Worm (Caenorhabditis elegans) whole organism, L1 larva: Measurements from ENCODE around the gene E02H1.5.
A peak's percentile ranks its signal among the peaks of the same experiment; 100 is the strongest.

ENCODE experiments used
- C34B4.2 ChIP-seq: sonication (generic microtip); optimal IDR thresholded peaks from 2 replicates; lab custom pipeline; 2017; ENCODE audit warnings: mild to moderate bottlenecking, missing genetic modification characterization, missing compliant biosample characterization
- F16B12.6 ChIP-seq: fragments of 150-350 bp; optimal IDR thresholded peaks from 2 replicates; lab custom pipeline; 2014; ENCODE audit warnings: missing biosample characterization, missing genetic modification characterization
- aha-1 ChIP-seq: fragments of 150-350 bp; optimal IDR thresholded peaks from 2 replicates; lab custom pipeline; 2014; ENCODE audit warnings: missing biosample characterization, missing genetic modification characterization
- aly-2 ChIP-seq: fragments of 150-350 bp; optimal IDR thresholded peaks from 2 replicates; lab custom pipeline; 2014; ENCODE audit warnings: missing biosample characterization, missing genetic modification characterization
- ama-1 ChIP-seq: fragments of 150-350 bp; optimal IDR thresholded peaks from 2 replicates; lab custom pipeline; 2014
- blmp-1 ChIP-seq: fragments of 150-350 bp; optimal IDR thresholded peaks from 2 replicates; lab custom pipeline; 2014; ENCODE audit warnings: missing biosample characterization, missing genetic modification characterization
- ceh-63 ChIP-seq: fragments of 200-800 bp; sonication (Bioruptor generic); optimal IDR thresholded peaks from 2 replicates; lab custom pipeline; 2018; ENCODE audit warnings: mild to moderate bottlenecking, missing genetic modification characterization, missing compliant biosample characterization
- ceh-8 ChIP-seq: fragments of 200-800 bp; sonication (Bioruptor generic); optimal IDR thresholded peaks from 2 replicates; lab custom pipeline; 2018; ENCODE audit warnings: mild to moderate bottlenecking, missing genetic modification characterization, moderate library complexity, missing compliant biosample characterization
- ceh-88 ChIP-seq: fragments of 200-800 bp; sonication (Bioruptor generic); IDR thresholded peaks from 2 replicates; pipeline ENCODE4 v1.3.6; 2022; ENCODE audit warnings: missing genetic modification characterization, missing compliant biosample characterization
- dsc-1 ChIP-seq: sonication (generic microtip); optimal IDR thresholded peaks from 2 replicates; lab custom pipeline; 2016; ENCODE audit warnings: mild to moderate bottlenecking, missing genetic modification characterization, missing compliant biosample characterization
- efl-1 ChIP-seq, 4 experiments: fragments of 150-350 bp; optimal IDR thresholded peaks in 3 of 4; peaks in 1 of 4; 1 replicate in 1 of 4; 2 replicates in 3 of 4; lab custom pipeline; 2014; ENCODE audit warnings: missing biosample characterization in 2 of 4, missing genetic modification characterization in 2 of 4, missing genetic modification reagents in 2 of 4
- efl-3 ChIP-seq: fragments of 200-800 bp; sonication (Bioruptor generic); optimal IDR thresholded peaks from 2 replicates; lab custom pipeline; 2018; ENCODE audit warnings: mild to moderate bottlenecking, missing genetic modification characterization, missing compliant biosample characterization
- elt-2 ChIP-seq: sonication (generic microtip); optimal IDR thresholded peaks from 2 replicates; lab custom pipeline; 2016; ENCODE audit warnings: missing genetic modification characterization, mild to moderate bottlenecking, inconsistent platforms, missing compliant biosample characterization, missing genetic modification reagents
- elt-3 ChIP-seq, 6 experiments: fragments of 150-350 bp in 1 of 6; sonication (generic microtip); optimal IDR thresholded peaks; 2 replicates each; lab custom pipeline; 2017 to 2018; ENCODE audit warnings: missing biosample characterization in 6 of 6, missing genetic modification characterization in 6 of 6, inconsistent platforms in 1 of 6
- grh-1 ChIP-seq: fragments of 200-800 bp; sonication (Bioruptor generic); IDR thresholded peaks from 2 replicates; pipeline ENCODE4 v1.3.6; 2022; ENCODE audit warnings: missing genetic modification reagents, missing genetic modification characterization, missing compliant biosample characterization
- lin-14 ChIP-seq: fragments of 200-800 bp; sonication (Bioruptor generic); optimal IDR thresholded peaks from 2 replicates; lab custom pipeline; 2018; ENCODE audit warnings: mild to moderate bottlenecking, missing genetic modification characterization, moderate library complexity, missing compliant biosample characterization
- lin-35 ChIP-seq, 2 experiments: fragments of 150-350 bp; optimal IDR thresholded peaks; 2 replicates each; lab custom pipeline; 2014; ENCODE audit warnings: missing biosample characterization in 2 of 2, missing genetic modification characterization in 2 of 2, missing genetic modification reagents in 2 of 2
- lin-39 ChIP-seq: fragments of 150-350 bp; optimal IDR thresholded peaks from 2 replicates; lab custom pipeline; 2014; ENCODE audit warnings: missing biosample characterization, missing genetic modification reagents, missing genetic modification characterization
- lir-3 ChIP-seq: sonication (generic microtip); optimal IDR thresholded peaks from 2 replicates; lab custom pipeline; 2016; ENCODE audit warnings: mild to moderate bottlenecking, missing genetic modification characterization, moderate library complexity, missing compliant biosample characterization; ENCODE audit not compliant: poor library complexity
- mdl-1 ChIP-seq, 2 experiments: fragments of 150-350 bp; optimal IDR thresholded peaks; 2 replicates each; lab custom pipeline; 2014 to 2017; ENCODE audit warnings: missing biosample characterization in 2 of 2, missing genetic modification characterization in 2 of 2, inconsistent platforms in 1 of 2
- mef-2 ChIP-seq: fragments of 150-350 bp; optimal IDR thresholded peaks from 2 replicates; lab custom pipeline; 2014; ENCODE audit warnings: missing biosample characterization, missing genetic modification characterization
- nhr-11 ChIP-seq: fragments of 150-350 bp; optimal IDR thresholded peaks from 2 replicates; lab custom pipeline; 2014; ENCODE audit warnings: missing biosample characterization, missing genetic modification characterization
- nhr-19 ChIP-seq: fragments of 200-800 bp; sonication (Bioruptor generic); conservative IDR thresholded peaks from 2 replicates; pipeline ENCODE4 v1.3.6; 2022; ENCODE audit warnings: missing genetic modification characterization, missing compliant biosample characterization
- nhr-20 ChIP-seq: sonication (generic microtip); optimal IDR thresholded peaks from 2 replicates; lab custom pipeline; 2016; ENCODE audit warnings: mild to moderate bottlenecking, missing genetic modification characterization, missing compliant biosample characterization
- nhr-85 ChIP-seq: sonication (generic microtip); peaks from one replicate; lab custom pipeline; 2016; ENCODE audit warnings: missing genetic modification characterization, inconsistent platforms, missing compliant biosample characterization
- pqm-1 ChIP-seq: sonication (generic microtip); optimal IDR thresholded peaks from 3 replicates; lab custom pipeline; 2017; ENCODE audit warnings: missing biosample characterization, missing genetic modification characterization
- skn-1 ChIP-seq: fragments of 150-350 bp; optimal IDR thresholded peaks from 2 replicates; lab custom pipeline; 2014; ENCODE audit warnings: missing biosample characterization, missing genetic modification characterization
- snu-23 ChIP-seq: sonication (generic microtip); optimal IDR thresholded peaks from 2 replicates; lab custom pipeline; 2016; ENCODE audit warnings: missing genetic modification characterization, missing compliant biosample characterization
- sup-37 ChIP-seq: fragments of 200-800 bp; sonication (Bioruptor generic); optimal IDR thresholded peaks from 2 replicates; lab custom pipeline; 2018; ENCODE audit warnings: mild to moderate bottlenecking, missing genetic modification characterization, missing compliant biosample characterization
- swsn-7 ChIP-seq: sonication (generic microtip); optimal IDR thresholded peaks from 2 replicates; lab custom pipeline; 2016; ENCODE audit warnings: missing genetic modification characterization, missing compliant biosample characterization
- tlp-1 ChIP-seq: fragments of 150-350 bp; optimal IDR thresholded peaks from 2 replicates; lab custom pipeline; 2014; ENCODE audit warnings: missing biosample characterization, missing genetic modification characterization
- unc-130 ChIP-seq: fragments of 150-350 bp; optimal IDR thresholded peaks from 2 replicates; lab custom pipeline; 2017; ENCODE audit warnings: missing biosample characterization, missing genetic modification characterization, inconsistent platforms
- unc-30 ChIP-seq: sonication (generic microtip); optimal IDR thresholded peaks from 2 replicates; lab custom pipeline; 2017; ENCODE audit warnings: missing biosample characterization, missing genetic modification characterization
- unc-62 ChIP-seq: fragments of 150-350 bp; optimal IDR thresholded peaks from 2 replicates; lab custom pipeline; 2014; ENCODE audit warnings: missing biosample characterization, missing genetic modification reagents, missing genetic modification characterization
- unc-86 ChIP-seq: sonication (generic microtip); optimal IDR thresholded peaks from 2 replicates; lab custom pipeline; 2016; ENCODE audit warnings: missing genetic modification characterization, missing compliant biosample characterization
- zip-4 ChIP-seq: fragments of 200-800 bp; sonication (Bioruptor generic); optimal IDR thresholded peaks from 2 replicates; lab custom pipeline; 2018; ENCODE audit warnings: mild to moderate bottlenecking, missing genetic modification characterization, moderate library complexity, missing compliant biosample characterization

E02H1.5 gene

ce11 chrII:9594924-9595323 is at the start of gene E02H1.5:
Gene E02H1.5, plus strand, starts transcription at chrII:9595224.
- TF ChIP-seq snu-23 (GFP tag; lab: Kevin White, UChicago) (no peak), elt-2 (tag; lab: Kevin White, UChicago) (no peak), swsn-7 (no peak), C34B4.2 (no peak), ceh-8 (GFP tag; lab: Kevin White, UChicago) (no peak), grh-1 (GFP tag; lab: Robert Waterston, UW) (no peak), ama-1 (no peak), skn-1 (tag; lab: Kevin White, UChicago) (no peak), pqm-1 (tag; lab: Kevin White, UChicago) (no peak), efl-3 (GFP tag; lab: Kevin White, UChicago) (no peak), F16B12.6 (tag; lab: Kevin White, UChicago) (no peak), ceh-88 (no peak), tlp-1 (no peak), aha-1 (tag; lab: Kevin White, UChicago) (no peak), aly-2 (tag; lab: Kevin White, UChicago) (no peak), lir-3 (tag; lab: Kevin White, UChicago) (no peak), unc-130 (tag; lab: Kevin White, UChicago) (no peak), efl-1 (optimal IDR thresholded peaks at IDR 0.05; lab: Kevin White, UChicago) (no peak), efl-1 (GFP tag; optimal IDR thresholded peaks at IDR 0.05 in 1 of 2; lab: Kevin White, UChicago) (no peak), dsc-1 (no peak)

- no peak for TF ChIP-seq mdl-1 (tag; optimal IDR thresholded peaks at IDR 0.05; lab: Kevin White, UChicago)
- TF ChIP-seq unc-62 (GFP tag; lab: Kevin White, UChicago), result no peak
- no peak for TF ChIP-seq tlp-1
- no peak for TF ChIP-seq lin-39 (tag; lab: Kevin White, UChicago)
- no peak for TF ChIP-seq nhr-19 (GFP tag; lab: Robert Waterston, UW)
- no peak for TF ChIP-seq nhr-20 (tag; lab: Kevin White, UChicago)
Measured at ce11 chrII:9550718-9551117, 44.3 kb upstream of the E02H1.5 start, which contains the start of gene sra-6. Gene sra-6, minus strand, starts transcription at chrII:9550818.

- TF ChIP-seq efl-1 (optimal IDR thresholded peaks at IDR 0.05; lab: Kevin White, UChicago) (no peak), efl-1 (GFP tag; optimal IDR thresholded peaks at IDR 0.05 in 1 of 2; lab: Kevin White, UChicago) (peak in 1 of 2 experiments; percentile 43), zip-4 (GFP tag; lab: Kevin White, UChicago) (no peak)
Measured at ce11 chrII:9551536-9551935, 43.5 kb upstream of the E02H1.5 start, which contains the start of gene F35H8.12. Gene F35H8.12, plus strand, starts transcription at chrII:9551836.

- no peak for TF ChIP-seq elt-3 (tag; optimal IDR thresholded peaks at IDR 0.05; lab: Kevin White, UChicago)
- no peak for TF ChIP-seq unc-30 (tag; lab: Kevin White, UChicago)
- no peak for TF ChIP-seq efl-3 (GFP tag; lab: Kevin White, UChicago)
- no peak for TF ChIP-seq mef-2 (tag; lab: Kevin White, UChicago)
- no peak for TF ChIP-seq nhr-11 (tag; lab: Kevin White, UChicago)
- TF ChIP-seq zip-4 (GFP tag; lab: Kevin White, UChicago), result no peak
- TF ChIP-seq unc-86 (tag; lab: Kevin White, UChicago), result no peak
- TF ChIP-seq ceh-63 (GFP tag; lab: Kevin White, UChicago), result no peak
- TF ChIP-seq sup-37 (GFP tag; lab: Kevin White, UChicago), result no peak
Measured at ce11 chrII:9553179-9553578, 41.8 kb upstream of the E02H1.5 start, which contains the start of gene F35H8.1. Gene F35H8.1, minus strand, starts transcription at chrII:9553279.

- TF ChIP-seq lin-35 (GFP tag; optimal IDR thresholded peaks at IDR 0.05; lab: Kevin White, UChicago), result peak in 1 of 2 experiments; percentile 25
- peak; percentile 49 for TF ChIP-seq unc-130 (tag; lab: Kevin White, UChicago)
- TF ChIP-seq elt-3 (tag; optimal IDR thresholded peaks at IDR 0.05; lab: Kevin White, UChicago), result peak in 1 of 6 experiments; percentile 29
- TF ChIP-seq nhr-85 (tag; lab: Kevin White, UChicago), result peak; percentile 77
- TF ChIP-seq nhr-20 (tag; lab: Kevin White, UChicago), result peak; percentile 9
- TF ChIP-seq ceh-63 (GFP tag; lab: Kevin White, UChicago), result no peak
- peak; percentile 79 for TF ChIP-seq blmp-1 (tag; lab: Kevin White, UChicago)
- TF ChIP-seq tlp-1, result no peak
- TF ChIP-seq grh-1 (GFP tag; lab: Robert Waterston, UW), result peak; percentile 43; the same call in 1 of the 2 replicates
- peak; percentile 45 for TF ChIP-seq lin-14 (GFP tag; lab: Kevin White, UChicago)
Measured at ce11 chrII:9554925-9555553, 40.0 kb upstream of the E02H1.5 start, which contains the start of gene F35H8.2. Gene F35H8.2, plus strand, starts transcription at chrII:9555503.
